Fruit fly (Drosophila melanogaster): ENCODE data around the gene CG9316.

CG9316 gene

dm6 chr2L:20757808-20758187 is 31.4 kb upstream of the CG9316 start, which contains the start of the genes Rhau and dia:
TSS of gene Rhau (minus strand) at chr2L:20757985.
TSS of gene dia (plus strand) at chr2L:20758144.
- TF ChIP-seq EcR (GFP tag; optimal IDR thresholded peaks at IDR 0.05) = no peak
- TF ChIP-seq usp (GFP tag; optimal IDR thresholded peaks at IDR 0.05) = no peak
- no peak for TF ChIP-seq pan (optimal IDR thresholded peaks at IDR 0.05)
- no peak for TF ChIP-seq psq (optimal IDR thresholded peaks at IDR 0.05)
- no peak for TF ChIP-seq CG8478 (optimal IDR thresholded peaks at IDR 0.05)
- no peak for TF ChIP-seq Dll (optimal IDR thresholded peaks at IDR 0.05)

DNA sequence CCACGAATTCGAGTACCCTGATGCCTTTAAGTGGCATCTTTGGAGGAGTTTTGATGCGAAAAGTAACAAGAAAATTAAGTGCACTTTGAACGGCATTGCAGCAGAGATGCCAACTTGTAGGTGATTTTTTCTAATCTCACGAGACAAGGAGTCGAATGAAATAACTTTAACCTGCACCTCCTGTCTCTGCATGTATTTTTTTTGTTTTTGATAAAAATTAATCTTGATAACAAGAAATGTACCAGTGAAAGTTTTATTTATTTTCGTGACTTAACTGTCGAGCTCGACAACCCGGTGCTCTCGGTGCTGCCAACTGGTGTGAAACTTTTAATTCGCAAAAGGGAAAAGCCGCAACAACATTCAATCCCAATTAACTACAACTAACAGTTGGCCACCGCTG is 25.8 kb upstream of the CG9316 start, which contains the start of the genes Amacr and Ns4:
Gene Amacr (minus strand): TSS at position 182 of the 400 bp plus-strand sequence.
Gene Ns4 (plus strand): TSS at position 317 of the 400 bp plus-strand sequence.
- TF ChIP-seq CG8478 (optimal IDR thresholded peaks at IDR 0.05) = no peak
- no peak for TF ChIP-seq Dll (optimal IDR thresholded peaks at IDR 0.05)
- no peak for TF ChIP-seq EcR (GFP tag; optimal IDR thresholded peaks at IDR 0.05)
- TF ChIP-seq psq (optimal IDR thresholded peaks at IDR 0.05) = no peak
- no peak for TF ChIP-seq pan (optimal IDR thresholded peaks at IDR 0.05)
- TF ChIP-seq usp (GFP tag; optimal IDR thresholded peaks at IDR 0.05) = no peak

DNA sequence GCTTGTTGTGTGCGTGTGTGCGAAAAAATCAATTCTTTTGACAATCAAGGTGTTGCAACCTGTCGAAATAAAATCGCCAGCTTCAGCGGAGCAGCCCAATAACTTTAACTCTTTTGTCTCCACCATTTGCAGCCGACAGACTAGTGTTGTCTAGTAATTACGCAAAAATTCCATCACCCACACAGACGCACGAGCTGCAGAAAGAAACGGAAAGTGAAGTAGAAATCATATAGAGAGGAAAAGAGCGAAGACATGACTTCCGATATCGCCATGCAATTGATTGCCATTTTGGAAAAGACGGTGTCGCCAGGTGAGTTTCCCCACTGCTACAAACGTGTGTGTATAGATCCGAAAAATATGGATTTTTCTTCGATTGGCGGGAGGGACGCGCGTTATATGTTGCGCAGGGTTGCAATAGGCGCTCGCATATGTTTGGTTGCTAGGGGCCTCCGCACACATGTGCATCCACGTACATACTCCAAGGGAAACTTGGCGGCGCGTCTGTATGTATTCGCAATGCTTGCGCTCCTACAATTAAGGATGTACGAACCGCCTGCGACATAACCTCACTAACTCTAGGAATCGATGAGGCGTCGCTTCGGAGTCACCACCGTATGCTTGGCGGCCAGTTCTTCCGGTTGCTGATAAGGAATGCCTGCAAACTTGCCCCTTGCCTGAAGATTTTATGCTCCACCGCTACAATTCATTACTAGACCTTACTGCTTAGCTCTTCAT is 8.9 kb upstream of the CG9316 start:
- TF ChIP-seq CG8478 (optimal IDR thresholded peaks at IDR 0.05) (no peak), pan (optimal IDR thresholded peaks at IDR 0.05) (no peak), Dll (optimal IDR thresholded peaks at IDR 0.05) (no peak), psq (optimal IDR thresholded peaks at IDR 0.05) (no peak), EcR (GFP tag; optimal IDR thresholded peaks at IDR 0.05) (no peak), usp (GFP tag; optimal IDR thresholded peaks at IDR 0.05) (no peak)

DNA sequence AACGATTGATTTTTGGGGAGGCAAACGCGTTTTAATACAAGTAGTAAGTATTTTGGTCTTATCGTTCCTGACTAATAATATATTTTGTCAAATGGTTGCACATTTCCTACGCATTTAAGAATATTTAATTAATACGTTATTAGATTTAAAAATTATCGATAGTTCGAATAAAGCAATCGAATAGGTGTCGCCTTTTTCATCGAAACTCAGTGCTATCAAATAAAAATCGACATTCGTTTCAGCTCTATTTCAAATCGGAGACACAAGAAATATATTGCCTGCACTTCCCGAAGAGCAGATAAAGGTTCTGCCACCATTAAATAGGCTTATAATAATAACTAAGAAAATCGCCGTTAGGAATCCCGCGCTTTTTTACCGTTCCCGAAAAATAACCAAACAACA is 8.3 kb upstream of the CG9316 start:
- TF ChIP-seq CG8478 (optimal IDR thresholded peaks at IDR 0.05) (no peak), usp (GFP tag; optimal IDR thresholded peaks at IDR 0.05) (no peak), psq (optimal IDR thresholded peaks at IDR 0.05) (no peak), EcR (GFP tag; optimal IDR thresholded peaks at IDR 0.05) (no peak), pan (optimal IDR thresholded peaks at IDR 0.05) (no peak), Dll (optimal IDR thresholded peaks at IDR 0.05) (no peak)

DNA sequence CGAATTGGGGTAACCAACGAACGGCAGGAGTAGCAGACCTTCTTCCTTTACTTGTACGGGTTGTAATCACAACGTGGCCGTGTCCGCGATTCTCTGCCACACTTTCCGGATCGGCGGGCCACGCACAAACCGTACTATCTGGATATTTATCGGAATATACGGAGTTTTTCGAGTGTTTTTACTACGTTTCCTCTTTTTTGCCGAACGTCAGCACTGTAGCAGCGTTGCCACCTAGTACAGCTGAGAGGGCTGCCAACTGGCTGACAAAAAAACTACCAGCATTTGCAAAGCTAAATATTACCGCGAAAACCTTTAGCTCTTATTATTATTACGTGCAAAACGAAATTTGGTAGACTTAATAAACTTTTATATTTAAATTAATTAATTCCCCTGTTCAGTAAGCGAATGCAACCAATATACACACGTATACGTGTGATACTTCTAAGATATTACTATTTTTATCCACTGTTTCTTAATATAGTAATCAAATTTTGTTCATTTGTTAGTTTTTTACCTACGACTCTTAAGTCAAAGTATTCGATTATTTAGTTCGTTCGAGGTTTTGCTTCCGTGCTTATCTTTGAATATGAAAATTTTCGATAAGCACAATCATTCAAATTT is 7.8 kb upstream of the CG9316 start, which contains the start of gene TM9SF2:
Gene TM9SF2 (minus strand): TSS at position 244 of the 621 bp plus-strand sequence.
- TF ChIP-seq Dll (optimal IDR thresholded peaks at IDR 0.05) = no peak
- no peak for TF ChIP-seq usp (GFP tag; optimal IDR thresholded peaks at IDR 0.05)
- TF ChIP-seq pan (optimal IDR thresholded peaks at IDR 0.05) = no peak
- TF ChIP-seq CG8478 (optimal IDR thresholded peaks at IDR 0.05) = no peak
- no peak for TF ChIP-seq psq (optimal IDR thresholded peaks at IDR 0.05)
- TF ChIP-seq EcR (GFP tag; optimal IDR thresholded peaks at IDR 0.05) = no peak

dm6 chr2L:20733025-20733424 is 6.7 kb upstream of the CG9316 start:
- TF ChIP-seq pan (optimal IDR thresholded peaks at IDR 0.05) = no peak
- TF ChIP-seq Dll (optimal IDR thresholded peaks at IDR 0.05) = no peak
- TF ChIP-seq EcR (GFP tag; optimal IDR thresholded peaks at IDR 0.05) = no peak
- TF ChIP-seq psq (optimal IDR thresholded peaks at IDR 0.05) = no peak
- no peak for TF ChIP-seq CG8478 (optimal IDR thresholded peaks at IDR 0.05)
- no peak for TF ChIP-seq usp (GFP tag; optimal IDR thresholded peaks at IDR 0.05)

DNA sequence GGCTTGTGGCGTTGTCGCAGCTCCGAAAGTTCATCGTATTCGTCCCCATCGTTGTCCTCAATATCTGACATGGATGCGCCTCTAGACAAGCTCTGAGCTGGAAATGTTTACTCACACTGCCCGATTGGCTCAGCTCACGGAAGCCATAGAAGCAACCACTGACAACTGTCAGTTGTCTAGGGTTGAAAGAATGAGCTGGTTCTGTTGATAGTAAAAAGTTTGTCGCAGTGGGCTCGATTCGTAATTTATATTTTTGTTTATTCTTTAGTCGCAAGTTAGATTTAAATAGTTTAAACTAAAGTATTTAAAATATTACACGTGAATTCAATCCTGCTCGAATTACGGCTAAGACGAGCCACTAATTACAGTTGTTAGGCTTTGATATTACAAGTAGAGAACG is 3.8 kb upstream of the CG9316 start, which contains the start of gene CarT:
Gene CarT (minus strand): TSS at position 101 of the 400 bp plus-strand sequence.
- no peak for TF ChIP-seq EcR (GFP tag; optimal IDR thresholded peaks at IDR 0.05)
- TF ChIP-seq psq (optimal IDR thresholded peaks at IDR 0.05) = no peak
- no peak for TF ChIP-seq Dll (optimal IDR thresholded peaks at IDR 0.05)
- no peak for TF ChIP-seq CG8478 (optimal IDR thresholded peaks at IDR 0.05)
- TF ChIP-seq usp (GFP tag; optimal IDR thresholded peaks at IDR 0.05) = no peak
- TF ChIP-seq pan (optimal IDR thresholded peaks at IDR 0.05) = no peak

DNA sequence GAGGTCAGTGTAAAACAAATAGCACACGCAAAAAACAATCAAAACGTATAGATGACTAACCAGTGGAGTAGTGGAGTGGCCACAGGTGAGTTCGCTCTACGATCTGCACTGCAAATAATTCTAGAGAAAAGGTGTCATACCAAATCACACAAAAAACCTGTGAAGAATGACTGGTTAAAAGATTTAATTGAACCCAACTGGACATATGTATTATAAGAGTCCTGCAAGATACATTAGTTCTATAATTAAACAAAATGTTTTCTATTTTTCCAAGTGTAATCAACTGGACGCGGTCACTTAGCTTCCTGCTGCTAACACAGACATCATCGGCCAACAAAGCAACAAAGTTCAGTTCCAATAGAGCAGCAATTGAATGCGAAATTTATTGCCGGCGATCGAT is 2.3 kb downstream of the CG9316 start:
- TF ChIP-seq Dll (optimal IDR thresholded peaks at IDR 0.05) (no peak), usp (GFP tag; optimal IDR thresholded peaks at IDR 0.05) (no peak), pan (optimal IDR thresholded peaks at IDR 0.05) (no peak), EcR (GFP tag; optimal IDR thresholded peaks at IDR 0.05) (no peak), CG8478 (optimal IDR thresholded peaks at IDR 0.05) (no peak), psq (optimal IDR thresholded peaks at IDR 0.05) (no peak)

- TF ChIP-seq pan (optimal IDR thresholded peaks at IDR 0.05) = no peak
- TF ChIP-seq usp (GFP tag; optimal IDR thresholded peaks at IDR 0.05) = no peak
- TF ChIP-seq psq (optimal IDR thresholded peaks at IDR 0.05) = no peak
- TF ChIP-seq EcR (GFP tag; optimal IDR thresholded peaks at IDR 0.05) = no peak
- no peak for TF ChIP-seq Dll (optimal IDR thresholded peaks at IDR 0.05)
- TF ChIP-seq CG8478 (optimal IDR thresholded peaks at IDR 0.05) = no peak
Measured at dm6 chr2L:20721456-20721855, 4.9 kb downstream of the CG9316 start.

DNA sequence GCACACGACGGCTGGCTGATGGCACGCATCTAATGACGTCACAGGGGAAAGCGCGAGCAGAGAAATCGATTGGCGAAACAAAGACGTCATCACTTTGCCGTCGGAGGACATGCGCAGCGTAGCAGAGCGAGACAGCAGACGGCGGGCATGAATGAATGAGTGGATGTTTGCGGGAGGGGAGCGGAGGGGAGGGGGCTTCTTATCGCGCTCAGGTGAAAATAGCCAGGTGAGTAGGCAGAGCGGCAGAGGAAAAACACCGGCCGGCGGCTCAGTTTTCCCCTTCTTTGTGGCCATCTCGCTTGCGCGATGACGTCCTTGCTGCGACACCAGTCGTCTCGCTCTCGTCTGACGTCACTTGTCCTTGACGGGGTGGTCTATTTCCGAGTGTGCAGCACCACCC is 6.3 kb downstream of the CG9316 start:
- TF ChIP-seq EcR (GFP tag; optimal IDR thresholded peaks at IDR 0.05) = no peak

- TF ChIP-seq Dll (optimal IDR thresholded peaks at IDR 0.05) = no peak
- TF ChIP-seq psq (optimal IDR thresholded peaks at IDR 0.05) = no peak
- no peak for TF ChIP-seq pan (optimal IDR thresholded peaks at IDR 0.05)
- no peak for TF ChIP-seq EcR (GFP tag; optimal IDR thresholded peaks at IDR 0.05)
- TF ChIP-seq CG8478 (optimal IDR thresholded peaks at IDR 0.05) = no peak
- no peak for TF ChIP-seq usp (GFP tag; optimal IDR thresholded peaks at IDR 0.05)
Measured at dm6 chr2L:20716712-20717111, 9.6 kb downstream of the CG9316 start.

dm6 chr2L:20716077-20716476 is 10.3 kb downstream of the CG9316 start:
- TF ChIP-seq Dll (optimal IDR thresholded peaks at IDR 0.05) = no peak
- no peak for TF ChIP-seq CG8478 (optimal IDR thresholded peaks at IDR 0.05)
- no peak for TF ChIP-seq psq (optimal IDR thresholded peaks at IDR 0.05)
- no peak for TF ChIP-seq pan (optimal IDR thresholded peaks at IDR 0.05)
- TF ChIP-seq usp (GFP tag; optimal IDR thresholded peaks at IDR 0.05) = no peak
- TF ChIP-seq EcR (GFP tag; optimal IDR thresholded peaks at IDR 0.05) = no peak

Data from whole organism.